Fruit fly (Drosophila melanogaster) whole organism, embryonic: ENCODE measurements around the gene CG13085.

Source experiments
- Adf1 ChIP-seq: fragments of 200-800 bp; sonication (Bioruptor generic); IDR thresholded peaks from 2 replicates; pipeline ENCODE4 v1.3.6; 2022; ENCODE audit warnings: missing biosample characterization, missing genetic modification characterization
- Bgb ChIP-seq: fragments of 200-800 bp; sonication (Bioruptor generic); IDR thresholded peaks from 2 replicates; pipeline ENCODE4 v1.3.6; 2022; ENCODE audit warnings: missing biosample characterization, missing genetic modification characterization; ENCODE audit not compliant: partially characterized antibody
- CG10209 ChIP-seq: fragments of 200-800 bp; sonication (Bioruptor generic); optimal IDR thresholded peaks from 3 replicates; lab custom pipeline; 2017; ENCODE audit warnings: missing biosample characterization, mild to moderate bottlenecking, missing genetic modification characterization, missing genetic modification reagents
- CG10543 ChIP-seq: fragments of 200-800 bp; sonication (Bioruptor generic); optimal IDR thresholded peaks from 3 replicates; lab custom pipeline; 2017; ENCODE audit warnings: missing biosample characterization, mild to moderate bottlenecking, missing genetic modification characterization, moderate library complexity
- CG12744 ChIP-seq: fragments of 200-800 bp; sonication (Bioruptor generic); optimal IDR thresholded peaks from 2 replicates; lab custom pipeline; 2016; ENCODE audit warnings: missing biosample characterization, missing genetic modification characterization
- CG12769 ChIP-seq: fragments of 200-800 bp; sonication (Bioruptor generic); optimal IDR thresholded peaks from 2 replicates; lab custom pipeline; 2019; ENCODE audit warnings: missing biosample characterization, mild to moderate bottlenecking, missing genetic modification characterization, moderate library complexity
- CG13123 ChIP-seq: fragments of 200-800 bp; sonication (Bioruptor generic); optimal IDR thresholded peaks from 2 replicates; lab custom pipeline; 2016; ENCODE audit warnings: missing biosample characterization, missing genetic modification characterization
- CG13287 ChIP-seq: fragments of 200-800 bp; sonication (Bioruptor generic); IDR thresholded peaks from 2 replicates; pipeline ENCODE4 v1.3.6; 2022; ENCODE audit warnings: missing biosample characterization, missing genetic modification characterization; ENCODE audit not compliant: partially characterized antibody
- CG13296 ChIP-seq: fragments of 200-800 bp; sonication (Bioruptor generic); optimal IDR thresholded peaks from 3 replicates; lab custom pipeline; 2018; ENCODE audit warnings: missing biosample characterization, mild to moderate bottlenecking, missing genetic modification characterization
- CG14860 ChIP-seq: fragments of 200-800 bp; sonication (Bioruptor generic); IDR thresholded peaks from 3 replicates; pipeline ENCODE4 v1.3.6; 2022; ENCODE audit warnings: missing biosample characterization, missing genetic modification characterization; ENCODE audit not compliant: partially characterized antibody
- CG15514 ChIP-seq: fragments of 200-800 bp; sonication (Bioruptor generic); optimal IDR thresholded peaks from 3 replicates; lab custom pipeline; 2017; ENCODE audit warnings: missing biosample characterization, missing genetic modification characterization, mild to moderate bottlenecking, moderate library complexity, missing genetic modification reagents
- CG17568 ChIP-seq: fragments of 200-800 bp; sonication (Bioruptor generic); optimal IDR thresholded peaks from 2 replicates; lab custom pipeline; 2018; ENCODE audit warnings: missing biosample characterization, mild to moderate bottlenecking, missing genetic modification characterization, moderate library complexity
- CG2199 ChIP-seq: fragments of 200-800 bp; sonication (Bioruptor generic); IDR thresholded peaks from 3 replicates; pipeline ENCODE4 v1.3.6; 2022; ENCODE audit warnings: missing biosample characterization, missing genetic modification characterization
- CG2678 ChIP-seq: fragments of 200-800 bp; sonication (Bioruptor generic); optimal IDR thresholded peaks from 3 replicates; lab custom pipeline; 2019; ENCODE audit warnings: missing biosample characterization, mild to moderate bottlenecking, missing genetic modification characterization, moderate library complexity
- CG34376 ChIP-seq: fragments of 200-800 bp; sonication (Bioruptor generic); optimal IDR thresholded peaks from 2 replicates; lab custom pipeline; 2018; ENCODE audit warnings: missing biosample characterization, mild to moderate bottlenecking, missing genetic modification characterization
- CG34422 ChIP-seq: fragments of 200-800 bp; sonication (Bioruptor generic); IDR thresholded peaks from 3 replicates; pipeline ENCODE4 v1.3.6; 2022; ENCODE audit warnings: missing biosample characterization, missing genetic modification characterization
- CG4328 ChIP-seq: fragments of 200-800 bp; sonication (Bioruptor generic); optimal IDR thresholded peaks from 3 replicates; lab custom pipeline; 2017; ENCODE audit warnings: missing biosample characterization, missing genetic modification reagents, missing genetic modification characterization
- CG8281 ChIP-seq: fragments of 200-800 bp; sonication (Bioruptor generic); optimal IDR thresholded peaks from 2 replicates; lab custom pipeline; 2018; ENCODE audit warnings: missing biosample characterization, mild to moderate bottlenecking, missing genetic modification characterization, moderate library complexity
- CoRest ChIP-seq: fragments of 200-800 bp; sonication (Bioruptor generic); optimal IDR thresholded peaks from 3 replicates; lab custom pipeline; 2018; ENCODE audit warnings: missing biosample characterization, mild to moderate bottlenecking, missing genetic modification characterization, moderate library complexity
- Deaf1 ChIP-seq: fragments of 200-800 bp; optimal IDR thresholded peaks from 3 replicates; lab custom pipeline; 2019; ENCODE audit warnings: missing biosample characterization, mild to moderate bottlenecking, missing genetic modification characterization, moderate library complexity
- Doc3 ChIP-seq: fragments of 200-800 bp; sonication (Bioruptor generic); IDR thresholded peaks from 3 replicates; pipeline ENCODE4 v1.3.6; 2022; ENCODE audit warnings: missing biosample characterization, missing genetic modification characterization; ENCODE audit not compliant: partially characterized antibody
- Dp ChIP-seq: fragments of 200-800 bp; sonication (Bioruptor generic); optimal IDR thresholded peaks from 2 replicates; lab custom pipeline; 2018; ENCODE audit warnings: missing biosample characterization, mild to moderate bottlenecking, missing genetic modification characterization, moderate library complexity
- GATAe ChIP-seq: fragments of 200-800 bp; sonication (Bioruptor generic); conservative IDR thresholded peaks from 2 replicates; pipeline ENCODE4 v1.3.6; 2022; ENCODE audit warnings: missing biosample characterization, missing genetic modification characterization
- HmgZ ChIP-seq: fragments of 200-800 bp; sonication (Bioruptor generic); optimal IDR thresholded peaks from 2 replicates; lab custom pipeline; 2018; ENCODE audit warnings: missing biosample characterization, mild to moderate bottlenecking, missing genetic modification characterization
- Hmr ChIP-seq: fragments of 200-800 bp; sonication (Bioruptor generic); optimal IDR thresholded peaks from 3 replicates; lab custom pipeline; 2017; ENCODE audit warnings: mild to moderate bottlenecking, missing biosample characterization, missing genetic modification reagents, missing genetic modification characterization
- Jarid2 ChIP-seq: fragments of 200-800 bp; sonication (Bioruptor generic); optimal IDR thresholded peaks from 3 replicates; lab custom pipeline; 2017; ENCODE audit warnings: mild to moderate bottlenecking, missing biosample characterization, missing genetic modification reagents, missing genetic modification characterization
- Med ChIP-seq: fragments of 200-800 bp; sonication (Bioruptor generic); peaks from one replicate; lab custom pipeline; 2016; ENCODE audit warnings: missing biosample characterization, missing genetic modification characterization, mild to moderate bottlenecking, inconsistent platforms, moderate library complexity
- Neu2 ChIP-seq: fragments of 200-800 bp; sonication (Bioruptor generic); optimal IDR thresholded peaks from 3 replicates; lab custom pipeline; 2016; ENCODE audit warnings: missing biosample characterization, missing genetic modification characterization, borderline replicate concordance
- Sox102F ChIP-seq: fragments of 200-800 bp; sonication (Bioruptor generic); optimal IDR thresholded peaks from 2 replicates; lab custom pipeline; 2018; ENCODE audit warnings: missing biosample characterization, mild to moderate bottlenecking, missing genetic modification characterization, moderate library complexity
- Trl ChIP-seq, 3 experiments: fragments of >200 bp in 2 of 3; fragments of 200-800 bp in 1 of 3; sonication (Bioruptor generic) in 1 of 3; optimal IDR thresholded peaks; 2 replicates in 1 of 3; 3 replicates in 2 of 3; lab custom pipeline; 2016 to 2017; ENCODE audit warnings: missing biosample characterization in 1 of 3, missing genetic modification characterization in 1 of 3
- cg ChIP-seq: fragments of 200-800 bp; sonication (Bioruptor generic); optimal IDR thresholded peaks from 3 replicates; lab custom pipeline; 2019; ENCODE audit warnings: missing biosample characterization, mild to moderate bottlenecking, missing genetic modification characterization, moderate library complexity
- chinmo ChIP-seq: fragments of 200-800 bp; sonication (Bioruptor generic); IDR thresholded peaks from 4 replicates; pipeline ENCODE4 v1.3.6; 2022; ENCODE audit warnings: missing biosample characterization, missing genetic modification characterization; ENCODE audit not compliant: partially characterized antibody
- dysf ChIP-seq: fragments of 200-800 bp; sonication (Bioruptor generic); IDR thresholded peaks from 3 replicates; pipeline ENCODE4 v1.3.6; 2022; ENCODE audit warnings: missing biosample characterization, missing genetic modification characterization
- fd3F ChIP-seq: fragments of 200-800 bp; sonication (Bioruptor generic); optimal IDR thresholded peaks from 2 replicates; lab custom pipeline; 2018; ENCODE audit warnings: missing biosample characterization, mild to moderate bottlenecking, missing genetic modification characterization, moderate library complexity
- hth ChIP-seq: fragments of >200 bp; optimal IDR thresholded peaks from 2 replicates; lab custom pipeline; 2017; ENCODE audit warnings: inconsistent platforms
- nau ChIP-seq: fragments of 200-800 bp; sonication (Bioruptor generic); optimal IDR thresholded peaks from 3 replicates; lab custom pipeline; 2017; ENCODE audit warnings: missing biosample characterization, mild to moderate bottlenecking, missing genetic modification characterization, missing genetic modification reagents
- pb ChIP-seq: fragments of 200-800 bp; sonication (Bioruptor generic); optimal IDR thresholded peaks from 3 replicates; lab custom pipeline; 2016; ENCODE audit warnings: missing biosample characterization, missing genetic modification characterization
- psq ChIP-seq: fragments of 200-800 bp; sonication (Bioruptor generic); optimal IDR thresholded peaks from 2 replicates; lab custom pipeline; 2017; ENCODE audit warnings: missing biosample characterization, missing genetic modification characterization
- row ChIP-seq: fragments of 200-800 bp; sonication (Bioruptor generic); IDR thresholded peaks from 3 replicates; pipeline ENCODE4 v1.3.6; 2022; ENCODE audit warnings: missing biosample characterization, missing genetic modification characterization
- scrt ChIP-seq: fragments of 200-800 bp; sonication (Bioruptor generic); optimal IDR thresholded peaks from 2 replicates; lab custom pipeline; 2018; ENCODE audit warnings: missing biosample characterization, mild to moderate bottlenecking, missing genetic modification characterization, moderate library complexity
- sd ChIP-seq: fragments of 200-800 bp; sonication (Bioruptor generic); optimal IDR thresholded peaks from 3 replicates; lab custom pipeline; 2018; ENCODE audit warnings: missing biosample characterization, mild to moderate bottlenecking, missing genetic modification characterization, moderate library complexity
- sens ChIP-seq: fragments of 200-800 bp; sonication (Bioruptor generic); peaks from one replicate; lab custom pipeline; 2016; ENCODE audit warnings: missing biosample characterization, missing genetic modification characterization
- tll ChIP-seq, 2 experiments: fragments of 200-800 bp in 1 of 2; fragments of >200 bp in 1 of 2; sonication (Bioruptor generic) in 1 of 2; optimal IDR thresholded peaks; 2 replicates each; lab custom pipeline; 2017 to 2019; ENCODE audit warnings: missing biosample characterization in 2 of 2, missing genetic modification characterization in 2 of 2, mild to moderate bottlenecking in 1 of 2, moderate library complexity in 1 of 2
- yki ChIP-seq: fragments of >200 bp; optimal IDR thresholded peaks from 3 replicates; lab custom pipeline; 2018
- z ChIP-seq: fragments of 200-800 bp; sonication (Bioruptor generic); IDR thresholded peaks from 3 replicates; pipeline ENCODE4 v1.3.6; 2022; ENCODE audit warnings: missing biosample characterization, missing genetic modification characterization

Gene CG13085

DNA sequence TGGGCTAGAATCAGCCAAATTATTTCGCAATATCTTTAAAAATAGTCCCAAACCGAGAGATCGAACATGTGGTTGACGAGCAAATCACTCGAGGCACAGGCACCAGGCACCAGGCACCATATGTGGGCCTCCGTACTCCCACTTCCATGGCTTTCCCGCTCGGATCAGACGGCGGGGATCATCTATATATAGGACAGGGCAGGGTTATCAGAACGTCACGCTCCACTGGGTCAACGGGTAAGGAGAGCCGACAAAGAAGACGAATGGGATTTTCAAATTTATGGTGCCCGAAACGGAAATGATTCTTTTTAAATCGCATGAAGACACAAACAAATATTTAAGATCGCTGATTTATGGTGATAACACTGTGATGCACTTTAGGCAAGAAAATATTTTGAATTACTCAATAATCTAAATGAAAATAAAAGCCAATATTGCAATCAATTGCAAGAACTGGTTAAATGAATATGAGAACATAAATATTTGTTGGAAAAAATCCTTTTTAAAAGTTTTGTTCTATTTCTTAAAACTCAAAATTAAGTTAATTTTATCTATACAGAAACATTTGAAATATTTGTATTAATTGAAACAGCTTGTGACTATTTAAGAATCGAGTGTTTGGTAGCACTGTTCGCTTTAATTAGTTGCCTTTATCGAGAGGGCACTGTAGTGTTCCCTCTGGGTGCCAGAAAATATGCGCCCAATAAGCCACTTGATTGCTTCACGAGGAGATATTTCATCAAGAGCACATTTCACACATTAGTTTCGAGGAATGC, 10.5 kb upstream of the CG13085 start (continued):
- no peak for TF ChIP-seq dysf (GFP tag; lab: Robert Waterston, UW)
- no peak for TF ChIP-seq GATAe (GFP tag; lab: Robert Waterston, UW)
- TF ChIP-seq Sox102F (GFP tag; lab: Kevin White, UChicago), result peak; percentile 15
- peak; percentile 56 for TF ChIP-seq sens
- no peak for TF ChIP-seq psq (GFP tag; lab: Kevin White, UChicago)
- TF ChIP-seq CG12769 (tag; lab: Kevin White, UChicago), result peak; percentile 45
- peak; percentile 9 for TF ChIP-seq CG2678

DNA sequence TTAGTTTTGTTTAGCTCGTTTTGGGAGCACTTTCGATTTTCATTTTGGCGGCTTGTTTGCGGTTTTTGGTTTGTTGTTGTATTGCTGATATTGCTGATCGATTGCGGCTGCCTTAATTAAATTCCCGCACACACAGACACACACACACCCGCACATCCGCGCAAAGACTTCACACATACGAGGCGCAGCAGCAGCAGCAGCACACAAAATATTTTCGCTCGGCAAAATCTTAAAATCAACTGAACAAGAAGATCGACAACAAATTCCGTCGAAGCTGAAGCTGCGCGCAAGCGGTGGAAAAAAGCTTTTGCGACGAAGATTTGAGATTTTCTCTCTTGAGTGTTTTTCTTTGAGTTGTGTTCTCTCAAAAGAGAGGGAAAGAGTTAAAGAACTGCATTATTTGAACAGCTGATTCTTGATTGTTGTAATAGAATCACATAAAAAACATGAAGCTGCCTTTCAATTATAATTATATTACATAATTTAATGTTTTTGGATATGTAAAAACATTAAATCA, 9.6 kb upstream of the CG13085 start:
- TF ChIP-seq Adf1 (GFP tag; lab: Robert Waterston, UW) (peak; percentile 26; the same call in 1 of the 2 replicates), CG17568 (GFP tag; lab: Kevin White, UChicago) (peak; percentile 3), CG13296 (GFP tag; lab: Kevin White, UChicago) (peak; percentile 8), CG2199 (0 out of 3 replicates have a peak, but pooled peaks have one; percentile 19), CG10209 (GFP tag; lab: Kevin White, UChicago) (no peak), CG15514 (GFP tag; lab: Kevin White, UChicago) (no peak), Jarid2 (GFP tag; lab: Kevin White, UChicago) (peak; percentile 17), z (peak; percentile 93), cg (peak; percentile 34), pb (GFP tag; lab: Kevin White, UChicago) (no peak), Med (GFP tag; lab: Kevin White, UChicago) (peak; percentile 33), sd (tag; lab: Kevin White, UChicago) (peak; percentile 61), Trl (optimal IDR thresholded peaks at IDR 0.05; lab: Kevin White, UChicago) (peak; percentile 19 to 34), Trl (GFP tag; optimal IDR thresholded peaks at IDR 0.05; lab: Kevin White, UChicago) (no peak), CG34376 (GFP tag; lab: Kevin White, UChicago) (peak; percentile 11), Deaf1 (tag; lab: Kevin White, UChicago) (peak; percentile 9), CG12744 (no peak), CG10543 (GFP tag; lab: Kevin White, UChicago) (peak; percentile 4), CG13123 (GFP tag; lab: Kevin White, UChicago) (no peak), chinmo (GFP tag; lab: Robert Waterston, UW) (peak; percentile 66; the same call in 3 of the 4 replicates), CG13287 (GFP tag; lab: Robert Waterston, UW) (peak; percentile 20; the same call in 1 of the 2 replicates)

DNA sequence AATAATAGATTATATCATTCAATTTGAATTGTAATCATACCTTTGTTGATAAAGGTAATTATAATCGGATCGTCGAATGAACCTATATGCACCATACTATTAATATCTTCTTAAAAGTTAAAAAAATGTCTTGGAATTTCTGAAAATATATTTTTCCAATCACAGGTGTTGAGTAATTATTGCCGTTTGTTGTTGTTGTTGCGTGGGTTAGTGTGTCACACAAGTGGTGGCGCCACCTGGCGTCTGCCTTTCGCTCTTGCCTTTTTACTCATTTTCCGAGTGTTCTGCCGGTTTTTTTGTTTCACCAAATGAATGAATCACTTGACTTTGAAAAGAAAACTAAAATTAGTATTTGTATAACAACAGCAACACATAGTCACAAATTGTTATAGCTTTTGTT, 8.7 kb upstream of the CG13085 start:
- TF ChIP-seq fd3F (GFP tag; lab: Kevin White, UChicago) (no peak), Neu2 (GFP tag; lab: Kevin White, UChicago) (no peak), row (GFP tag; lab: Robert Waterston, UW) (no peak), CG34376 (GFP tag; lab: Kevin White, UChicago) (no peak), scrt (no peak), CG4328 (GFP tag; lab: Kevin White, UChicago) (no peak), CG34422 (GFP tag; lab: Robert Waterston, UW) (no peak), Med (GFP tag; lab: Kevin White, UChicago) (peak; percentile 44), CG14860 (no peak), hth (lab: Kevin White, UChicago) (no peak), Bgb (GFP tag; lab: Robert Waterston, UW) (no peak), Doc3 (GFP tag; lab: Robert Waterston, UW) (no peak), tll (GFP tag; optimal IDR thresholded peaks at IDR 0.05; lab: Kevin White, UChicago) (no peak), CG2199 (0 out of 3 replicates have a peak, but pooled peaks have one; percentile 18), nau (no peak), yki (no peak), HmgZ (tag; lab: Kevin White, UChicago) (no peak), Hmr (GFP tag; lab: Kevin White, UChicago) (no peak), CG8281 (no peak), Dp (no peak), CoRest (tag; lab: Kevin White, UChicago) (no peak)
